Fruit fly (Drosophila melanogaster): ENCODE measurements around the gene CG11262.

CG11262 gene

DNA sequence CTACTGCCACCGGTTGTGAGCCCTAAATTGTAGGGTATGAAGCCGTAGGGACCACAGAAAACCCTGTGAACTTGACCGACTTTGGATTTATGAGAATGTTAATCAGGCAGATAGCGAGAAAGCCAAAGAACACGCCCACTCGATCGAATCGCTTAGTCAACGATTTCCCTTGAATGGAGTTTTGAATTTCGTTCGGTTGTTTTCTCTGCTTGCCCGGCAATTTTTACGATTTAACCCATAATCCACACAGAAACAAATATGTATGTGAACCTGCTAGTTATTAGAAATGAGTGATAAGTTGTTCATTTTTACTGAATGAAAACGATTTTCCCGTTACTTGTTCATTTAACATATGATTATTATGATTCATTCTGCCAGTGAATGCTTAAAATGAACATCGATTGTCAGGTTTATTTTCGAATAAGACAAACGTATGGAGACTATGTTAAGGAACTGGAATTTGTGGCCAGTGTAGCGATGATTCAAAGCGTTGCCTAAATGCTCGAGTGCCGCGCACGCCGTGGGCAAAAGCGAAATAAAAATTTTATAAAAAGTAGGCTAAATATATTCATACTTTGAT lies 35.2 kb downstream of the CG11262 start (continued):
- TF ChIP-seq CG12391 (tag; optimal IDR thresholded peaks at IDR 0.05) (peak; percentile 20), BtbVII (GFP tag; optimal IDR thresholded peaks at IDR 0.05) (no peak), CG17361 (GFP tag; IDR thresholded peaks at IDR 0.05) (0 out of 3 replicates have a peak, but pooled peaks have one; percentile 35), abd-A (tag; optimal IDR thresholded peaks at IDR 0.05) (peak; percentile 37), pnt (GFP tag; optimal IDR thresholded peaks at IDR 0.05) (no peak), CG1792 (GFP tag; optimal IDR thresholded peaks at IDR 0.05) (no peak), CG9437 (GFP tag; optimal IDR thresholded peaks at IDR 0.05) (no peak), CG31441 (GFP tag; IDR thresholded peaks at IDR 0.05) (peak; percentile 48; the same call in 1 of the 2 replicates), stc (GFP tag; IDR thresholded peaks at IDR 0.05) (no peak), ATbp (GFP tag; optimal IDR thresholded peaks at IDR 0.05) (no peak), jigr1 (GFP tag; IDR thresholded peaks at IDR 0.05) (no peak), CG11247 (GFP tag; IDR thresholded peaks at IDR 0.05) (no peak), CG1603 (tag; optimal IDR thresholded peaks at IDR 0.05) (peak; percentile 37), CG4730 (GFP tag; IDR thresholded peaks at IDR 0.05) (no peak), Poxn (GFP tag; IDR thresholded peaks at IDR 0.05) (no peak), CG12104 (GFP tag; optimal IDR thresholded peaks at IDR 0.05) (no peak), CG32767 (GFP tag; IDR thresholded peaks at IDR 0.05) (no peak), Atf-2 (GFP tag; optimal IDR thresholded peaks at IDR 0.05) (no peak), Chrac-16 (GFP tag; optimal IDR thresholded peaks at IDR 0.05) (peak; percentile 12), gcm2 (GFP tag; optimal IDR thresholded peaks at IDR 0.05) (no peak), CG10543 (GFP tag; optimal IDR thresholded peaks at IDR 0.05) (no peak), insv (GFP tag; optimal IDR thresholded peaks at IDR 0.05) (no peak), Abd-B (GFP tag; optimal IDR thresholded peaks at IDR 0.05) (peak; percentile 37), CG9817 (tag; optimal IDR thresholded peaks at IDR 0.05) (peak; percentile 7), btn (GFP tag; optimal IDR thresholded peaks at IDR 0.05) (no peak), Ets65A (GFP tag) (peak; percentile 79), sc (optimal IDR thresholded peaks at IDR 0.05) (no peak), sc (GFP tag; optimal IDR thresholded peaks at IDR 0.05) (no peak), luna (GFP tag; optimal IDR thresholded peaks at IDR 0.05) (no peak), sob (GFP tag; IDR thresholded peaks at IDR 0.05) (peak; percentile 18; the same call in 1 of the 2 replicates), Ptx1 (GFP tag; IDR thresholded peaks at IDR 0.05) (no peak), slbo (GFP tag; IDR thresholded peaks at IDR 0.05) (peak; percentile 22; the same call in 1 of the 2 replicates), yki (optimal IDR thresholded peaks at IDR 0.05) (no peak), CG14014 (GFP tag; IDR thresholded peaks at IDR 0.05) (no peak), unpg (GFP tag; optimal IDR thresholded peaks at IDR 0.05) (peak; percentile 25), ac (GFP tag; optimal IDR thresholded peaks at IDR 0.05) (no peak), Gug (GFP tag; IDR thresholded peaks at IDR 0.05) (no peak), CG2712 (tag; optimal IDR thresholded peaks at IDR 0.05) (peak; percentile 41), CG7786 (GFP tag; optimal IDR thresholded peaks at IDR 0.05) (no peak), HLH54F (GFP tag; optimal IDR thresholded peaks at IDR 0.05) (no peak), dmrt99B (tag; optimal IDR thresholded peaks at IDR 0.05) (peak; percentile 57), Dek (tag; optimal IDR thresholded peaks at IDR 0.05) (no peak), CG2678 (tag; optimal IDR thresholded peaks at IDR 0.05) (peak; percentile 44), kay (GFP tag; optimal IDR thresholded peaks at IDR 0.05) (peak; percentile 42), vfl (GFP tag; optimal IDR thresholded peaks at IDR 0.05) (no peak), CG7963 (GFP tag; IDR thresholded peaks at IDR 0.05; ENCODE audit: partially characterized antibody) (no peak), CG18262 (tag; optimal IDR thresholded peaks at IDR 0.05) (peak; percentile 25), crol (GFP tag; IDR thresholded peaks at IDR 0.05) (no peak), pros (GFP tag; optimal IDR thresholded peaks at IDR 0.05) (no peak), dysf (GFP tag; IDR thresholded peaks at IDR 0.05) (peak; percentile 58; the same call in 1 of the 3 replicates), CG3163 (GFP tag; optimal IDR thresholded peaks at IDR 0.05) (no peak), vnd (GFP tag; IDR thresholded peaks at IDR 0.05; ENCODE audit: partially characterized antibody) (no peak)

Measured in whole organism, embryonic.